Fruit fly (Drosophila melanogaster): ENCODE data around the gene Ccdc56.

The Ccdc56 gene

dm6 chr3L:11721498-11721946 is 12.7 kb downstream of the Ccdc56 start (continued):
- TF ChIP-seq CG18599 (GFP tag; optimal IDR thresholded peaks at IDR 0.05) = peak; percentile 42
- TF ChIP-seq Ada2b (GFP tag; IDR thresholded peaks at IDR 0.05) = peak; percentile 57
- TF ChIP-seq grau (tag; optimal IDR thresholded peaks at IDR 0.05) = peak; percentile 89
- TF ChIP-seq unpg (GFP tag; optimal IDR thresholded peaks at IDR 0.05) = peak; percentile 37
- TF ChIP-seq Rfx (GFP tag; IDR thresholded peaks at IDR 0.05) = peak; percentile 56
- TF ChIP-seq CG17385 (GFP tag; optimal IDR thresholded peaks at IDR 0.05) = peak; percentile 11
- TF ChIP-seq CG14965 (GFP tag; optimal IDR thresholded peaks at IDR 0.05; ENCODE audit: borderline replicate concordance) = no peak
- TF ChIP-seq CG12942 (GFP tag; optimal IDR thresholded peaks at IDR 0.05) = no peak
- TF ChIP-seq CG9797 (GFP tag; optimal IDR thresholded peaks at IDR 0.05) = no peak
- no peak for TF ChIP-seq Sin3A (optimal IDR thresholded peaks at IDR 0.05)
- peak; percentile 29; the same call in 1 of the 2 replicates for TF ChIP-seq al (GFP tag; IDR thresholded peaks at IDR 0.05)
- peak; percentile 9 for TF ChIP-seq NfI (GFP tag; optimal IDR thresholded peaks at IDR 0.05)
- peak; percentile 12 for TF ChIP-seq CG30403 (GFP tag; optimal IDR thresholded peaks at IDR 0.05)
- TF ChIP-seq CG2120 (GFP tag; optimal IDR thresholded peaks at IDR 0.05) = peak; percentile 54
- no peak for TF ChIP-seq mld (GFP tag; IDR thresholded peaks at IDR 0.05; ENCODE audit: partially characterized antibody)
- TF ChIP-seq CG5180 (GFP tag; optimal IDR thresholded peaks at IDR 0.05) = no peak
- TF ChIP-seq Usf (GFP tag; optimal IDR thresholded peaks at IDR 0.05) = no peak
- TF ChIP-seq CG7839 (tag; optimal IDR thresholded peaks at IDR 0.05) = peak; percentile 38
- TF ChIP-seq dysf (GFP tag; IDR thresholded peaks at IDR 0.05) = peak; percentile 49; the same call in 2 of the 3 replicates
- TF ChIP-seq org-1 (GFP tag; optimal IDR thresholded peaks at IDR 0.05) = peak; percentile 16

dm6 chr3L:11728147-11728546 is 19.4 kb downstream of the Ccdc56 start, which contains the start of gene sunn:
sunn (plus strand) TSS chr3L:11728348.
- peak; percentile 20 for TF ChIP-seq Ets97D (GFP tag; optimal IDR thresholded peaks at IDR 0.05)
- peak; percentile 65 for TF ChIP-seq Dp (GFP tag; optimal IDR thresholded peaks at IDR 0.05)
- peak; percentile 12; the same call in 1 of the 2 replicates for TF ChIP-seq bbx (GFP tag; IDR thresholded peaks at IDR 0.05; ENCODE audit: partially characterized antibody)
- TF ChIP-seq BEAF-32 (GFP tag; optimal IDR thresholded peaks at IDR 0.05) = peak; percentile 10
- TF ChIP-seq pita (GFP tag; optimal IDR thresholded peaks at IDR 0.05) = no peak
- TF ChIP-seq stwl (tag; optimal IDR thresholded peaks at IDR 0.05) = peak; percentile 52
- TF ChIP-seq onecut (GFP tag; IDR thresholded peaks at IDR 0.05) = no peak
- no peak for TF ChIP-seq CG7271 (tag; optimal IDR thresholded peaks at IDR 0.05)
- peak; percentile 80 for TF ChIP-seq E2f2 (GFP tag; IDR thresholded peaks at IDR 0.05)
- peak in 1 of 2 experiments; percentile 80 for TF ChIP-seq Hr78 (GFP tag; optimal IDR thresholded peaks at IDR 0.05)
- TF ChIP-seq Myb (GFP tag; optimal IDR thresholded peaks at IDR 0.05) = peak; percentile 3
- TF ChIP-seq ab (GFP tag; optimal IDR thresholded peaks at IDR 0.05) = no peak
- no peak for TF ChIP-seq CG13287 (GFP tag; IDR thresholded peaks at IDR 0.05; ENCODE audit: partially characterized antibody)
- no peak for TF ChIP-seq her (GFP tag; optimal IDR thresholded peaks at IDR 0.05)
- TF ChIP-seq CG10267 (tag; optimal IDR thresholded peaks at IDR 0.05) = peak; percentile 73
- peak; percentile 1 for TF ChIP-seq pzg (GFP tag; optimal IDR thresholded peaks at IDR 0.05)
- peak; percentile 59 for TF ChIP-seq Dref (GFP tag; IDR thresholded peaks at IDR 0.05)

- TF ChIP-seq CG18619 (GFP tag; optimal IDR thresholded peaks at IDR 0.05) (no peak), CG16863 (GFP tag; optimal IDR thresholded peaks at IDR 0.05) (no peak), Nf-YB (GFP tag; optimal IDR thresholded peaks at IDR 0.05) (no peak), CG3407 (GFP tag; optimal IDR thresholded peaks at IDR 0.05) (no peak), CG18262 (tag; optimal IDR thresholded peaks at IDR 0.05) (no peak), twi (tag; optimal IDR thresholded peaks at IDR 0.05) (no peak), CG1602 (GFP tag; optimal IDR thresholded peaks at IDR 0.05) (no peak), H2.0 (GFP tag; IDR thresholded peaks at IDR 0.05) (no peak), CG17361 (GFP tag; IDR thresholded peaks at IDR 0.05) (no peak), abd-A (tag; optimal IDR thresholded peaks at IDR 0.05) (no peak), esg (GFP tag; conservative IDR thresholded peaks at IDR 0.05) (no peak)
Measured at dm6 chr3L:11731841-11732240, 23.1 kb downstream of the Ccdc56 start, which contains the start of gene CG32087. CG32087 (plus strand) TSS chr3L:11732141.

Measured in whole organism, embryonic.